Worm (Caenorhabditis elegans): ENCODE results near the gene ippk-1.

DNA sequence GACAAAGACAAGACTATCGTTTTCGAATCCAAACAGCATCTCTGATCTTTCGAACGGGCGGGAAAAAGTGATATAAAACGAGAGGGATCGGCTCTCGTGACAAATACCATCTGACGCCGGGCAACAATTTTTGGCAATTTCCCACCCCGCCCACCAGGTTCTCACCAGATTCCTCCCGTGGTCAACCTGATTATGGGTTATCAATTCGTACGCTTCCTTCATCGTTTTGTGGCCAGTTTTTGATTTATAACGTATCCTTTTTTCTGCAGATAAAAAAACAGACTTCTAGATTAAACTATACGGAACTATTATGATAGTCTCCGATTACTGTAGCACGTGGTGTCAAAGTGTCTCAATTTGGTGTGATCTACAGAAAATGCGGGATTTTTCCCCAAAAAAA, 10.2 kb downstream of the ippk-1 start:
- TF ChIP-seq R02D3.7 (tag; optimal IDR thresholded peaks at IDR 0.05) (no peak), nhr-6 (tag; optimal IDR thresholded peaks at IDR 0.05) (no peak), nhr-77 (tag; optimal IDR thresholded peaks at IDR 0.05) (no peak)

Data from whole organism, L4 larva.